Fruit fly (Drosophila melanogaster): ENCODE results near the gene CG3598.

DNA sequence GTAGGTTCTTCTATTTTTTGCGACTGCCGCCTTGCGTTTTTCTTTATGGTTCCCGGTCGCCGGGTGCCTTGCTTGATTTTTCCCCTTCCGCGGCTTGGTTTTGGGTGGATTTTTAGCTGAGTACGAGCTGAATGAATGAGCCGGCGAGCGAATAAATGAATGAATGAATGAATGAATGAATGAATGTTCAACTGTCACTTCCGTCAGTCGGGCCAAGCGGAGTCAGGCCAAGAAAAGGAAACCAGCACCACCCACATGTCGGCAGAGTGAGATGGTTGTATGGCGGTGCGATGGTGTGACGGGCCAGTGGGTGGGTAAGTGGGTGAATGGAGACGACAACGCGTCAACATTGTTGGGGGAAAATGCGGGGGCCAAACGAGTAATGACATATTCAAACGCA, 32.2 kb downstream of the CG3598 start:
- TF ChIP-seq Blimp-1 (GFP tag; optimal IDR thresholded peaks at IDR 0.05) (no peak), topi (GFP tag; optimal IDR thresholded peaks at IDR 0.05) (no peak), eg (GFP tag; IDR thresholded peaks at IDR 0.05) (no peak)
